Fruit fly (Drosophila melanogaster): Measurements from ENCODE around the gene Alp13.

DNA sequence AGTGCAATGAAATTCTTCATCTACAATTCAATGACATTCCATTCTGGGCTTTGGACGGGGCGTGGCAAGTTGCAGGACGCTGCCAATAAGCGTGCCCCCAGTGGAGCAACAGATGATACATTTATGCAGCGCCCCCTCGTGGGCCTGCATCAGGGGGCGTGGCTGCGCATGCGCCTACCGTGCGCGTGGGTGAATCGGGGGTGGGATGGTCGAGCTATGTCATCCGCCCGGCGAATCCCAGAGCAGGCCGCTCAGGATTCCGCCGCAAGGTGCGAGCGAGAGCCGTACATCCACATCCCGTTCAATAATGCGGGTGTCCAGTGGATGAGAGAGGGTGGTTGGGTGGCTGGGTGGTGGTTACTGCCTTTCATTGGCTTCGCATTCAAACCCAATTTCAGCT is 5.0 kb downstream of the Alp13 start:
- TF ChIP-seq h (optimal IDR thresholded peaks at IDR 0.05) (no peak), Myc (optimal IDR thresholded peaks at IDR 0.05) (no peak), psq (optimal IDR thresholded peaks at IDR 0.05) (no peak), Sin3A (optimal IDR thresholded peaks at IDR 0.05) (no peak)

Data from Kc167 (cell line).